ENCODE assay signal across 5 fruit fly cellular contexts in the genomic region with DNA sequence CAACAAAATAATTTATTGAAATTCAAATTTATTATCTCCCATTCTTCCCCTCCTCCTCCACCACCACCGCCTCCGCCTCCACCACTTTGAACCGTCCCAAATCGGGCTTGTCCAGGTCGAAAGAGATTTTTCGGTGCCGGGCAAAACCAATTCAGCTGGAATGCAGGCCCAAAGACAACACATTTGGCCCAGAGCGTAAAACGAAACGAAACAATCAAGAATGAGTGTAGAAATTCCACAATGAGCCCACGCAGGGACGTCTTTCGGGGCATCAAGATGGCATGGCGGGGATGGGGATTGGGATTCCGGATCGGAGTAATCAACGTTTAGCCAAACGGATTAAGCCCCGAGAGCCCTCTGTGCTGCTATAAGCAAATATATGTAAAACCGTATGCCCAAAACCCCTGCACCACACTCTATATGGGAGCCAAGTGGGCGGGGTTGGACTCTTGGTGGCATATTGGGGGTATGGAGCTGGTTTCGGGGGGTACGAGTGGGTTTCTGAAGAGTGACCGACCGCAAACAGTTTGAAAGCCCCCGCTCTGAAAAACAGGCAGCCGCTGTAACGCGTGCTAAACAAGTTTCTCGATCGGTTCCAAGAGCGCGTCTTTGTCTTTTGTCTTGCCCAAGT.
A peak's percentile ranks its signal among the peaks of the same experiment; 100 is the strongest.
TF ChIP-seq lines count a peak whose summit lies in the region.

No protein-coding gene starts in this region.

- no peak for TF ChIP-seq CTCF in whole organism, embryonic (GFP tag; optimal IDR thresholded peaks at IDR 0.05; lab: Kevin White, UChicago)

TF ChIP-seq in whole organism, 6 proteins besides CTCF, POLR2A, EP300 and RAD21:
- TF ChIP-seq Dll (optimal IDR thresholded peaks at IDR 0.05; lab: Kevin White, UChicago) (peak; percentile 53), EcR (GFP tag; optimal IDR thresholded peaks at IDR 0.05; lab: Kevin White, UChicago) (peak in 1 of 2 experiments; percentile 46), psq (optimal IDR thresholded peaks at IDR 0.05; lab: Kevin White, UChicago) (no peak)

TF ChIP-seq in whole organism, embryonic, 481 proteins besides CTCF, POLR2A, EP300 and RAD21 (continues in another document):
- TF ChIP-seq CG12769 (tag; optimal IDR thresholded peaks at IDR 0.05; lab: Kevin White, UChicago) = peak; percentile 87
- TF ChIP-seq TFAM (GFP tag; optimal IDR thresholded peaks at IDR 0.05; lab: Kevin White, UChicago) = no peak
- TF ChIP-seq CG8290 (GFP tag; optimal IDR thresholded peaks at IDR 0.05; lab: Kevin White, UChicago) = no peak
- peak in 1 of 2 experiments; percentile 46 for TF ChIP-seq CG8290 (tag; optimal IDR thresholded peaks at IDR 0.05; lab: Kevin White, UChicago)
- TF ChIP-seq nerfin-1 (tag; optimal IDR thresholded peaks at IDR 0.05; lab: Kevin White, UChicago) = no peak
- peak; percentile 57 for TF ChIP-seq HLHmδ (GFP tag; optimal IDR thresholded peaks at IDR 0.05; lab: Kevin White, UChicago)
- TF ChIP-seq Med (GFP tag; lab: Kevin White, UChicago) = peak; percentile 67
- peak; percentile 58 for TF ChIP-seq run (tag; optimal IDR thresholded peaks at IDR 0.05; lab: Kevin White, UChicago)
- peak; percentile 9; the same call in 1 of the 2 replicates for TF ChIP-seq Bgb (GFP tag; IDR thresholded peaks at IDR 0.05; lab: Robert Waterston, UW; ENCODE audit: partially characterized antibody)
- peak; percentile 45; the same call in 1 of the 2 replicates for TF ChIP-seq vvl (GFP tag; IDR thresholded peaks at IDR 0.05; lab: Robert Waterston, UW)
- TF ChIP-seq en (GFP tag; optimal IDR thresholded peaks at IDR 0.05; lab: Kevin White, UChicago) = no peak
- TF ChIP-seq chinmo (GFP tag; IDR thresholded peaks at IDR 0.05; lab: Robert Waterston, UW; ENCODE audit: partially characterized antibody) = peak; percentile 78; the same call in 1 of the 4 replicates
- no peak for TF ChIP-seq Side (GFP tag; optimal IDR thresholded peaks at IDR 0.05; lab: Kevin White, UChicago)
- no peak for TF ChIP-seq CG8944 (GFP tag; optimal IDR thresholded peaks at IDR 0.05; lab: Kevin White, UChicago)
- peak; percentile 75 for TF ChIP-seq abd-A (tag; optimal IDR thresholded peaks at IDR 0.05; lab: Kevin White, UChicago)
- TF ChIP-seq Optix (GFP tag; IDR thresholded peaks at IDR 0.05; lab: Robert Waterston, UW) = 0 out of 3 replicates have a peak, but pooled peaks have one; percentile 31
- TF ChIP-seq CG13894 (tag; optimal IDR thresholded peaks at IDR 0.05; lab: Kevin White, UChicago) = peak; percentile 96
- TF ChIP-seq tna (GFP tag; IDR thresholded peaks at IDR 0.05; lab: Robert Waterston, UW; ENCODE audit: partially characterized antibody) = 0 out of 2 replicates have a peak, but pooled peaks have one; percentile 13

TF ChIP-seq in whole organism, prepupa, 60 proteins besides CTCF, POLR2A, EP300 and RAD21:
- TF ChIP-seq CG4318 (GFP tag; optimal IDR thresholded peaks at IDR 0.05; lab: Kevin White, UChicago) (no peak), CG6163 (GFP tag; IDR thresholded peaks at IDR 0.05; lab: Robert Waterston, UW) (0 out of 3 replicates have a peak, but pooled peaks have one; percentile 16), CG16779 (tag; optimal IDR thresholded peaks at IDR 0.05; lab: Kevin White, UChicago) (no peak), CG1621 (tag; optimal IDR thresholded peaks at IDR 0.05; lab: Kevin White, UChicago) (peak; percentile 81), CG6854 (GFP tag; optimal IDR thresholded peaks at IDR 0.05; lab: Kevin White, UChicago) (peak; percentile 48), CG11762 (GFP tag; optimal IDR thresholded peaks at IDR 0.05; lab: Kevin White, UChicago; ENCODE audit: insufficient read depth) (no peak), CG31627 (GFP tag; optimal IDR thresholded peaks at IDR 0.05; lab: Kevin White, UChicago) (no peak), CG8319 (GFP tag; optimal IDR thresholded peaks at IDR 0.05; lab: Kevin White, UChicago) (no peak), cyc (GFP tag; optimal IDR thresholded peaks at IDR 0.05; lab: Kevin White, UChicago) (no peak), Sox102F (GFP tag; optimal IDR thresholded peaks at IDR 0.05; lab: Kevin White, UChicago) (no peak), Ets96B (tag; optimal IDR thresholded peaks at IDR 0.05; lab: Kevin White, UChicago) (no peak)
TF ChIP-seq in whole organism, prepupa: peak in this region for 3.

TF ChIP-seq in whole organism, pupa, 21 proteins besides CTCF, POLR2A, EP300 and RAD21:
- TF ChIP-seq CG9948 (tag; optimal IDR thresholded peaks at IDR 0.05; lab: Kevin White, UChicago) (no peak), CG8301 (tag; optimal IDR thresholded peaks at IDR 0.05; lab: Kevin White, UChicago) (no peak), Snoo (tag; optimal IDR thresholded peaks at IDR 0.05; lab: Kevin White, UChicago) (no peak), CG12605 (GFP tag; IDR thresholded peaks at IDR 0.05; lab: Robert Waterston, UW) (peak; percentile 28; the same call in 1 of the 2 replicates), CG13204 (GFP tag; optimal IDR thresholded peaks at IDR 0.05; lab: Kevin White, UChicago) (peak; percentile 58), EcR (GFP tag; optimal IDR thresholded peaks at IDR 0.05; lab: Kevin White, UChicago) (peak; percentile 87)

TF ChIP-seq in whole organism, wandering third instar larva, 38 proteins besides CTCF, POLR2A, EP300 and RAD21:
- TF ChIP-seq sage (GFP tag; optimal IDR thresholded peaks at IDR 0.05; lab: Kevin White, UChicago) (no peak), psq (GFP tag; optimal IDR thresholded peaks at IDR 0.05; lab: Kevin White, UChicago) (peak; percentile 10), Rel (GFP tag; optimal IDR thresholded peaks at IDR 0.05; lab: Kevin White, UChicago) (no peak), Rel (tag; optimal IDR thresholded peaks at IDR 0.05; lab: Kevin White, UChicago) (peak; percentile 29), Vsx2 (GFP tag; optimal IDR thresholded peaks at IDR 0.05; lab: Kevin White, UChicago; ENCODE audit: partially characterized antibody) (no peak), ey (GFP tag; optimal IDR thresholded peaks at IDR 0.05; lab: Kevin White, UChicago) (no peak), dl (GFP tag; optimal IDR thresholded peaks at IDR 0.05; lab: Kevin White, UChicago; ENCODE audit: insufficient read depth in 1 of 2, partially characterized antibody in 2 of 2) (peak; percentile 18 to 41), Dif (GFP tag; optimal IDR thresholded peaks at IDR 0.05; lab: Kevin White, UChicago; ENCODE audit: partially characterized antibody) (peak; percentile 75)
TF ChIP-seq in whole organism, wandering third instar larva: peak in this region for 4.
